Fruit fly (Drosophila melanogaster): ENCODE results near the gene wrm1.
A peak's percentile ranks its signal among the peaks of the same experiment; 100 is the strongest.

wrm1 gene

dm6 chr3L:7367798-7368678, 33.0 kb upstream of the wrm1 start (continued):
- TF ChIP-seq mld (GFP tag; IDR thresholded peaks at IDR 0.05; ENCODE audit: partially characterized antibody), result no peak
- TF ChIP-seq CG11504 (tag; optimal IDR thresholded peaks at IDR 0.05), result peak; percentile 56
- no peak for TF ChIP-seq pfk (GFP tag; optimal IDR thresholded peaks at IDR 0.05)
- no peak for TF ChIP-seq CG14965 (GFP tag; optimal IDR thresholded peaks at IDR 0.05; ENCODE audit: borderline replicate concordance)
- TF ChIP-seq CkIIα-i1 (GFP tag; IDR thresholded peaks at IDR 0.05), result no peak
- no peak for TF ChIP-seq CG6854 (GFP tag; optimal IDR thresholded peaks at IDR 0.05)
- TF ChIP-seq CG2120 (GFP tag; optimal IDR thresholded peaks at IDR 0.05), result peak; percentile 59
- no peak for TF ChIP-seq sim (GFP tag; IDR thresholded peaks at IDR 0.05)
- no peak for TF ChIP-seq CG7372 (GFP tag; IDR thresholded peaks at IDR 0.05)
- TF ChIP-seq CG9817 (tag; optimal IDR thresholded peaks at IDR 0.05), result no peak
- TF ChIP-seq CG3163 (GFP tag; optimal IDR thresholded peaks at IDR 0.05), result no peak
- TF ChIP-seq Bteb2 (GFP tag; optimal IDR thresholded peaks at IDR 0.05), result no peak
- no peak for TF ChIP-seq CG9215 (GFP tag; IDR thresholded peaks at IDR 0.05)
- no peak for TF ChIP-seq Dip2 (GFP tag; IDR thresholded peaks at IDR 0.05)
- TF ChIP-seq lilli (GFP tag; optimal IDR thresholded peaks at IDR 0.05), result peak; percentile 35
- no peak for TF ChIP-seq tna (GFP tag; IDR thresholded peaks at IDR 0.05; ENCODE audit: partially characterized antibody)
- TF ChIP-seq NfI (GFP tag; optimal IDR thresholded peaks at IDR 0.05), result peak; percentile 21
- TF ChIP-seq wor (GFP tag; IDR thresholded peaks at IDR 0.05), result no peak
- no peak for TF ChIP-seq p53 (GFP tag; optimal IDR thresholded peaks at IDR 0.05)
- no peak for TF ChIP-seq H2.0 (GFP tag; IDR thresholded peaks at IDR 0.05)
- no peak for TF ChIP-seq vfl (GFP tag; optimal IDR thresholded peaks at IDR 0.05)
- peak; percentile 94 for TF ChIP-seq cg (GFP tag; optimal IDR thresholded peaks at IDR 0.05)
- TF ChIP-seq CG4282 (GFP tag; optimal IDR thresholded peaks at IDR 0.05), result no peak
- no peak for TF ChIP-seq CG7271 (tag; optimal IDR thresholded peaks at IDR 0.05)
- TF ChIP-seq gro (GFP tag; optimal IDR thresholded peaks at IDR 0.05), result no peak
- TF ChIP-seq CG10321 (GFP tag; IDR thresholded peaks at IDR 0.05), result no peak
- TF ChIP-seq ATbp (GFP tag; optimal IDR thresholded peaks at IDR 0.05), result no peak
- no peak for TF ChIP-seq Scr (GFP tag; IDR thresholded peaks at IDR 0.05; ENCODE audit: partially characterized antibody)
- TF ChIP-seq CG4707 (GFP tag; optimal IDR thresholded peaks at IDR 0.05), result no peak
- peak; percentile 67 for TF ChIP-seq sens (GFP tag)
- TF ChIP-seq CG14860 (GFP tag; IDR thresholded peaks at IDR 0.05; ENCODE audit: partially characterized antibody), result no peak
- TF ChIP-seq CG3847 (GFP tag; IDR thresholded peaks at IDR 0.05), result no peak
- peak; percentile 94 for TF ChIP-seq CG17385 (GFP tag; optimal IDR thresholded peaks at IDR 0.05)
- no peak for TF ChIP-seq prd (optimal IDR thresholded peaks at IDR 0.05)
- TF ChIP-seq prd (GFP tag; IDR thresholded peaks at IDR 0.05), result no peak
- no peak for TF ChIP-seq esg (GFP tag; conservative IDR thresholded peaks at IDR 0.05)
- TF ChIP-seq Dref (GFP tag; IDR thresholded peaks at IDR 0.05), result no peak
- TF ChIP-seq slou (GFP tag; optimal IDR thresholded peaks at IDR 0.05), result no peak
- no peak for TF ChIP-seq CG7987 (GFP tag; optimal IDR thresholded peaks at IDR 0.05)
- TF ChIP-seq CG8290 (GFP tag; optimal IDR thresholded peaks at IDR 0.05), result no peak
- peak in 1 of 2 experiments; percentile 41 for TF ChIP-seq CG8290 (tag; optimal IDR thresholded peaks at IDR 0.05)
- TF ChIP-seq CG8944 (GFP tag; optimal IDR thresholded peaks at IDR 0.05), result peak; percentile 6
- peak; percentile 65 for TF ChIP-seq Rfx (GFP tag; IDR thresholded peaks at IDR 0.05)
- TF ChIP-seq ash1 (GFP tag; optimal IDR thresholded peaks at IDR 0.05), result no peak
- peak; percentile 27 for TF ChIP-seq bcd (GFP tag; optimal IDR thresholded peaks at IDR 0.05)
- peak; percentile 50 for TF ChIP-seq Meics (GFP tag; optimal IDR thresholded peaks at IDR 0.05)
- no peak for TF ChIP-seq CoRest (tag; optimal IDR thresholded peaks at IDR 0.05)
- TF ChIP-seq scrt (GFP tag; optimal IDR thresholded peaks at IDR 0.05), result no peak
- peak; percentile 57 for TF ChIP-seq HHEX (GFP tag; optimal IDR thresholded peaks at IDR 0.05)
- TF ChIP-seq Blimp-1 (GFP tag; optimal IDR thresholded peaks at IDR 0.05), result peak; percentile 16

All from whole organism, embryonic.